Worm (Caenorhabditis elegans): ENCODE measurements around the gene pfas-1.

Gene pfas-1

ce11 chrIII:4587177-4587576 lies 55.9 kb downstream of the pfas-1 start, which contains the start of the genes F35G12.7 and smc-4 (continued):
- TF ChIP-seq nhr-237 (tag; optimal IDR thresholded peaks at IDR 0.05) (no peak), nhr-25 (tag; optimal IDR thresholded peaks at IDR 0.05; ENCODE audit: borderline replicate concordance, insufficient read depth) (no peak), unc-39 (tag; optimal IDR thresholded peaks at IDR 0.05) (no peak), set-16 (GFP tag; IDR thresholded peaks at IDR 0.05) (no peak), F44E2.7 (GFP tag; IDR thresholded peaks at IDR 0.05) (no peak), hmg-1.1 (GFP tag; IDR thresholded peaks at IDR 0.05) (peak; percentile 34; the same call in 1 of the 2 replicates), dmd-6 (GFP tag; IDR thresholded peaks at IDR 0.05) (peak; percentile 47; the same call in 1 of the 2 replicates), duxl-1 (tag; optimal IDR thresholded peaks at IDR 0.05; ENCODE audit: poor library complexity) (no peak), unc-130 (GFP tag; optimal IDR thresholded peaks at IDR 0.05) (peak; percentile 56), daf-12 (tag; optimal IDR thresholded peaks at IDR 0.05) (no peak), mxl-3 (GFP tag; optimal IDR thresholded peaks at IDR 0.05) (no peak), daf-19 (GFP tag; conservative IDR thresholded peaks at IDR 0.05) (peak; percentile 58; the same call in 1 of the 2 replicates), nhr-102 (tag; optimal IDR thresholded peaks at IDR 0.05) (no peak), T20F7.1 (GFP tag; optimal IDR thresholded peaks at IDR 0.05) (no peak), lim-7 (GFP tag; IDR thresholded peaks at IDR 0.05) (no peak), vab-7 (GFP tag; IDR thresholded peaks at IDR 0.05) (no peak)

DNA sequence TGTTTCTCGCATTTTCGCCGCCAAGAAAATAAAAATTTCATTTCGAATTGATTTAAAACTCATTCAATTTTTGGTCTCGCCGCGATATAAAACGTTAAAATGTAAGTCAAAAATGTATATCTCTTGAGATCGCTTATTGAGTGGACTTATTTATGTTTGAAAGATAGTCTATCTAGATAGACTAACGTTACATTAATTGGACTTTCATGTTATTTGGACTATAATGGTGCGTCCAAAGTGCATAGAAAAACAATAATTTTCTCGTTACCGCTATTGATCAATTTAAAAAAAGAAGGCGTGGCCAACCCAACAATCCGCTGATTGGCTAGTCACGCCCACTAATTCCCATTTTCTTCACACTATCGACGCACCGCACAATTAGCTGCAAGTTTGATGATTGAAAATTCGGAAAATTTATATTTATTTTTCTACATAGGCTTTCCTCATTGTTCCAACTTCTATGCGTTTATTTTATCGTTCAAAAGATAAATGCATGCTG lies 59.0 kb downstream of the pfas-1 start, which contains the start of gene F35G12.5:
TSS of gene F35G12.5 (plus strand) at position 51 of the 499 bp plus-strand sequence.
- TF ChIP-seq rbr-2 (tag; optimal IDR thresholded peaks at IDR 0.05) (no peak), F10B5.3 (tag; optimal IDR thresholded peaks at IDR 0.05) (no peak), dmd-8 (GFP tag; IDR thresholded peaks at IDR 0.05) (no peak), nhr-237 (tag; optimal IDR thresholded peaks at IDR 0.05) (no peak), lsy-2 (tag; optimal IDR thresholded peaks at IDR 0.05) (no peak), ceh-62 (tag; optimal IDR thresholded peaks at IDR 0.05) (no peak), mxl-2 (GFP tag; conservative IDR thresholded peaks at IDR 0.05) (no peak), duxl-1 (tag; optimal IDR thresholded peaks at IDR 0.05; ENCODE audit: poor library complexity) (no peak), mdl-1 (tag; optimal IDR thresholded peaks at IDR 0.05) (no peak), Y75B8A.6 (GFP tag; IDR thresholded peaks at IDR 0.05) (no peak)

ce11 chrIII:4581495-4581894 lies 61.6 kb downstream of the pfas-1 start, which contains the start of gene F35G12.12:
Gene F35G12.12 (plus strand): TSS chrIII:4581795.
- no peak for TF ChIP-seq zip-11 (GFP tag; IDR thresholded peaks at IDR 0.05)
- TF ChIP-seq unc-62 (GFP tag; optimal IDR thresholded peaks at IDR 0.05 in 1 of 2) = no peak
- no peak for TF ChIP-seq unc-62 (tag; optimal IDR thresholded peaks at IDR 0.05)
- no peak for TF ChIP-seq nhr-6 (tag; optimal IDR thresholded peaks at IDR 0.05)
- TF ChIP-seq spr-1 (tag; optimal IDR thresholded peaks at IDR 0.05) = no peak
- no peak for TF ChIP-seq Y5F2A.4 (GFP tag; optimal IDR thresholded peaks at IDR 0.05)
- no peak for TF ChIP-seq rbr-2 (tag; optimal IDR thresholded peaks at IDR 0.05)
- no peak for TF ChIP-seq Y105C5A.15 (GFP tag; IDR thresholded peaks at IDR 0.05)
- no peak for TF ChIP-seq mdl-1 (tag; optimal IDR thresholded peaks at IDR 0.05)
- TF ChIP-seq Y48G9A.11 (GFP tag; IDR thresholded peaks at IDR 0.05) = no peak
- no peak for TF ChIP-seq set-16 (GFP tag; IDR thresholded peaks at IDR 0.05)
- TF ChIP-seq zfp-2 (tag; optimal IDR thresholded peaks at IDR 0.05) = no peak
- TF ChIP-seq lin-38 (GFP tag; IDR thresholded peaks at IDR 0.05) = no peak
- TF ChIP-seq nhr-10 (tag; optimal IDR thresholded peaks at IDR 0.05) = no peak
- no peak for TF ChIP-seq madf-9 (GFP tag; conservative IDR thresholded peaks at IDR 0.05)
- no peak for TF ChIP-seq nhr-77 (tag; optimal IDR thresholded peaks at IDR 0.05)
- TF ChIP-seq fkh-10 (GFP tag; optimal IDR thresholded peaks at IDR 0.05) = no peak
- TF ChIP-seq lim-7 (GFP tag; IDR thresholded peaks at IDR 0.05) = no peak

Measured in whole organism, L4 larva.